Worm (Caenorhabditis elegans) whole organism, young adult: ENCODE results near the gene cyp-14A4.

ENCODE experiments used
- B0336.3 ChIP-seq: fragments of 200-800 bp; sonication (Bioruptor generic); IDR thresholded peaks from 2 replicates; pipeline ENCODE4 v1.3.6; 2022; ENCODE audit warnings: missing genetic modification characterization, missing compliant biosample characterization
- D2030.7 ChIP-seq: fragments of 200-800 bp; sonication (Bioruptor generic); IDR thresholded peaks from 2 replicates; pipeline ENCODE4 v1.3.6; 2022; ENCODE audit warnings: missing genetic modification reagents, missing genetic modification characterization, missing compliant biosample characterization
- F10E7.11 ChIP-seq: sonication (generic microtip); optimal IDR thresholded peaks from 2 replicates; lab custom pipeline; 2017; ENCODE audit warnings: mild to moderate bottlenecking, missing genetic modification characterization, moderate library complexity, missing compliant biosample characterization
- F39B2.1 ChIP-seq: fragments of 200-800 bp; sonication (Bioruptor generic); IDR thresholded peaks from 2 replicates; pipeline ENCODE4 v1.3.6; 2022; ENCODE audit warnings: missing genetic modification reagents, missing genetic modification characterization, missing compliant biosample characterization
- F49E8.2 ChIP-seq: sonication (generic microtip); optimal IDR thresholded peaks from 3 replicates; lab custom pipeline; 2017; ENCODE audit warnings: missing genetic modification characterization, mild to moderate bottlenecking, missing compliant biosample characterization, antibody characterized with exemption, moderate library complexity; ENCODE audit not compliant: insufficient read depth
- F52B5.7 ChIP-seq: sonication (generic microtip); optimal IDR thresholded peaks from 2 replicates; lab custom pipeline; 2016; ENCODE audit warnings: mild to moderate bottlenecking, missing genetic modification characterization, missing compliant biosample characterization
- K12H6.12 ChIP-seq: fragments of 200-800 bp; sonication (Bioruptor generic); optimal IDR thresholded peaks from 2 replicates; lab custom pipeline; 2018; ENCODE audit warnings: mild to moderate bottlenecking, missing genetic modification characterization, missing compliant biosample characterization
- T07F8.4 ChIP-seq: sonication (generic microtip); optimal IDR thresholded peaks from 2 replicates; lab custom pipeline; 2016; ENCODE audit warnings: mild to moderate bottlenecking, missing genetic modification characterization, moderate library complexity, missing compliant biosample characterization
- Y53G8AR.9 ChIP-seq: fragments of 200-800 bp; sonication (Bioruptor generic); conservative IDR thresholded peaks from 2 replicates; pipeline ENCODE4 v1.3.6; 2022; ENCODE audit warnings: missing genetic modification reagents, missing genetic modification characterization, missing compliant biosample characterization
- Y56A3A.18 ChIP-seq: fragments of 200-800 bp; sonication (Bioruptor generic); IDR thresholded peaks from 2 replicates; pipeline ENCODE4 v1.3.6; 2022; ENCODE audit warnings: missing genetic modification reagents, missing genetic modification characterization, missing compliant biosample characterization
- Y67H2A.10 ChIP-seq: fragments of 200-800 bp; sonication (Bioruptor generic); conservative IDR thresholded peaks from 2 replicates; pipeline ENCODE4 v1.3.6; 2022; ENCODE audit warnings: missing genetic modification reagents, missing genetic modification characterization, missing compliant biosample characterization
- athp-1 ChIP-seq: sonication (generic microtip); optimal IDR thresholded peaks from 2 replicates; lab custom pipeline; 2017; ENCODE audit warnings: mild to moderate bottlenecking, missing genetic modification characterization, missing compliant biosample characterization
- bed-1 ChIP-seq: fragments of 200-800 bp; sonication (Bioruptor generic); IDR thresholded peaks from 2 replicates; pipeline ENCODE4 v1.3.6; 2022; ENCODE audit warnings: missing genetic modification reagents, missing genetic modification characterization, missing compliant biosample characterization
- ccch-3 ChIP-seq: fragments of 200-800 bp; sonication (Bioruptor generic); optimal IDR thresholded peaks from 2 replicates; lab custom pipeline; 2018; ENCODE audit warnings: mild to moderate bottlenecking, missing genetic modification characterization, missing compliant biosample characterization
- cebp-1 ChIP-seq, 2 experiments: fragments of 200-800 bp in 1 of 2; sonication (Bioruptor generic) in 1 of 2; sonication (generic microtip) in 1 of 2; IDR thresholded peaks in 1 of 2; optimal IDR thresholded peaks in 1 of 2; 2 replicates each; pipeline versions ENCODE4 v1.3.6 to Lab custom; 2017 to 2022; ENCODE audit warnings: missing compliant biosample characterization in 2 of 2, missing genetic modification characterization in 2 of 2, mild to moderate bottlenecking in 1 of 2, missing genetic modification reagents in 1 of 2, moderate library complexity in 1 of 2
- ceh-27 ChIP-seq: fragments of 200-800 bp; sonication (Bioruptor generic); optimal IDR thresholded peaks from 2 replicates; lab custom pipeline; 2018; ENCODE audit warnings: mild to moderate bottlenecking, missing genetic modification characterization, moderate library complexity, missing compliant biosample characterization
- ceh-79 ChIP-seq: sonication (generic microtip); optimal IDR thresholded peaks from 2 replicates; lab custom pipeline; 2017; ENCODE audit warnings: mild to moderate bottlenecking, missing genetic modification characterization, missing compliant biosample characterization
- ceh-91 ChIP-seq: fragments of 200-800 bp; sonication (Bioruptor generic); IDR thresholded peaks from 2 replicates; pipeline ENCODE4 v1.3.6; 2022; ENCODE audit warnings: missing genetic modification reagents, missing genetic modification characterization, missing compliant biosample characterization
- chd-7 ChIP-seq: sonication (generic microtip); optimal IDR thresholded peaks from 2 replicates; lab custom pipeline; 2016; ENCODE audit warnings: mild to moderate bottlenecking, missing genetic modification characterization, moderate library complexity, missing compliant biosample characterization
- dpff-1 ChIP-seq: sonication (generic microtip); optimal IDR thresholded peaks from 2 replicates; lab custom pipeline; 2017; ENCODE audit warnings: mild to moderate bottlenecking, missing genetic modification characterization, missing compliant biosample characterization
- dpl-1 ChIP-seq: fragments of 150-350 bp; optimal IDR thresholded peaks from 2 replicates; lab custom pipeline; 2014; ENCODE audit warnings: missing biosample characterization, missing genetic modification reagents, missing genetic modification characterization
- ets-4 ChIP-seq: fragments of 200-800 bp; sonication (Bioruptor generic); optimal IDR thresholded peaks from 2 replicates; lab custom pipeline; 2018; ENCODE audit warnings: mild to moderate bottlenecking, missing genetic modification characterization, missing compliant biosample characterization
- hmg-1.2 ChIP-seq: fragments of 200-800 bp; sonication (Bioruptor generic); IDR thresholded peaks from 2 replicates; pipeline ENCODE4 v1.3.6; 2022; ENCODE audit warnings: missing genetic modification reagents, missing genetic modification characterization, missing compliant biosample characterization
- hsf-1 ChIP-seq: fragments of 200-800 bp; sonication (Bioruptor generic); IDR thresholded peaks from 2 replicates; pipeline ENCODE4 v1.3.6; 2022; ENCODE audit warnings: missing genetic modification reagents, missing genetic modification characterization, missing compliant biosample characterization
- let-526 ChIP-seq: fragments of 200-800 bp; sonication (Bioruptor generic); IDR thresholded peaks from 2 replicates; pipeline ENCODE4 v1.3.6; 2022; ENCODE audit warnings: missing genetic modification reagents, missing genetic modification characterization, missing compliant biosample characterization
- let-607 ChIP-seq, 2 experiments: fragments of 200-800 bp in 1 of 2; sonication (Bioruptor generic) in 1 of 2; sonication (generic microtip) in 1 of 2; optimal IDR thresholded peaks; 2 replicates each; lab custom pipeline; 2016 to 2018; ENCODE audit warnings: mild to moderate bottlenecking in 2 of 2, missing compliant biosample characterization in 2 of 2, missing genetic modification characterization in 2 of 2, moderate library complexity in 2 of 2, missing genotype in 1 of 2
- lin-40 ChIP-seq: sonication (generic microtip); optimal IDR thresholded peaks from 2 replicates; lab custom pipeline; 2016; ENCODE audit warnings: missing genetic modification characterization, mild to moderate bottlenecking, missing compliant biosample characterization, missing genotype, missing genetic modification reagents
- mel-28 ChIP-seq: sonication (generic microtip); optimal IDR thresholded peaks from 2 replicates; lab custom pipeline; 2016; ENCODE audit warnings: borderline replicate concordance, mild to moderate bottlenecking, missing genetic modification characterization, missing compliant biosample characterization
- nfya-1 ChIP-seq: sonication (generic microtip); optimal IDR thresholded peaks from 2 replicates; lab custom pipeline; 2017; ENCODE audit warnings: antibody characterized with exemption, missing compliant biosample characterization, missing genetic modification characterization, borderline replicate concordance; ENCODE audit not compliant: insufficient read depth
- nfyb-1 ChIP-seq: fragments of 200-800 bp; sonication (Bioruptor generic); IDR thresholded peaks from 2 replicates; pipeline ENCODE4 v1.3.6; 2022; ENCODE audit warnings: missing genetic modification reagents, missing genetic modification characterization, missing compliant biosample characterization
- nhr-80 ChIP-seq: sonication (generic microtip); optimal IDR thresholded peaks from 2 replicates; lab custom pipeline; 2016; ENCODE audit warnings: missing genetic modification characterization, missing compliant biosample characterization
- pbrm-1 ChIP-seq: fragments of 200-800 bp; sonication (Bioruptor generic); IDR thresholded peaks from 2 replicates; pipeline ENCODE4 v1.3.6; 2022; ENCODE audit warnings: missing genetic modification reagents, missing genetic modification characterization, missing compliant biosample characterization
- rec-8 ChIP-seq, 2 experiments: sonication (generic microtip); optimal IDR thresholded peaks; 2 replicates each; lab custom pipeline; 2016; ENCODE audit warnings: mild to moderate bottlenecking in 2 of 2, missing genetic modification characterization in 2 of 2, missing genetic modification reagents in 2 of 2, missing genotype in 2 of 2, missing biosample characterization in 1 of 2, missing compliant biosample characterization in 1 of 2, moderate library complexity in 1 of 2
- repo-1 ChIP-seq: sonication (generic microtip); optimal IDR thresholded peaks from 2 replicates; lab custom pipeline; 2017; ENCODE audit warnings: mild to moderate bottlenecking, missing genetic modification characterization, missing compliant biosample characterization
- snpc-1.1 ChIP-seq: sonication (generic microtip); optimal IDR thresholded peaks from 2 replicates; lab custom pipeline; 2017; ENCODE audit warnings: missing genetic modification characterization, mild to moderate bottlenecking, missing compliant biosample characterization, antibody characterized with exemption, moderate library complexity, missing genotype, missing genetic modification reagents; ENCODE audit not compliant: insufficient read depth
- snpc-1.3 ChIP-seq: sonication (generic microtip); optimal IDR thresholded peaks from 2 replicates; lab custom pipeline; 2017; ENCODE audit warnings: missing genetic modification characterization, mild to moderate bottlenecking, missing compliant biosample characterization, antibody characterized with exemption, moderate library complexity, missing genotype, missing genetic modification reagents; ENCODE audit not compliant: insufficient read depth
- tbp1 ChIP-seq: fragments of 200-800 bp; sonication (Bioruptor generic); optimal IDR thresholded peaks from 2 replicates; lab custom pipeline; 2018; ENCODE audit warnings: mild to moderate bottlenecking, missing genetic modification characterization, missing compliant biosample characterization
- unc-62 ChIP-seq: fragments of 150-350 bp; optimal IDR thresholded peaks from 2 replicates; lab custom pipeline; 2014; ENCODE audit warnings: missing biosample characterization, missing genetic modification reagents, missing genetic modification characterization
- xnd-1 ChIP-seq: sonication (generic microtip); optimal IDR thresholded peaks from 2 replicates; lab custom pipeline; 2016; ENCODE audit warnings: missing genotype, missing genetic modification reagents, missing genetic modification characterization, missing compliant biosample characterization
- ztf-22 ChIP-seq: fragments of 200-800 bp; sonication (Bioruptor generic); optimal IDR thresholded peaks from 2 replicates; lab custom pipeline; 2018; ENCODE audit warnings: mild to moderate bottlenecking, missing genetic modification characterization, moderate library complexity, missing compliant biosample characterization

Gene cyp-14A4

DNA sequence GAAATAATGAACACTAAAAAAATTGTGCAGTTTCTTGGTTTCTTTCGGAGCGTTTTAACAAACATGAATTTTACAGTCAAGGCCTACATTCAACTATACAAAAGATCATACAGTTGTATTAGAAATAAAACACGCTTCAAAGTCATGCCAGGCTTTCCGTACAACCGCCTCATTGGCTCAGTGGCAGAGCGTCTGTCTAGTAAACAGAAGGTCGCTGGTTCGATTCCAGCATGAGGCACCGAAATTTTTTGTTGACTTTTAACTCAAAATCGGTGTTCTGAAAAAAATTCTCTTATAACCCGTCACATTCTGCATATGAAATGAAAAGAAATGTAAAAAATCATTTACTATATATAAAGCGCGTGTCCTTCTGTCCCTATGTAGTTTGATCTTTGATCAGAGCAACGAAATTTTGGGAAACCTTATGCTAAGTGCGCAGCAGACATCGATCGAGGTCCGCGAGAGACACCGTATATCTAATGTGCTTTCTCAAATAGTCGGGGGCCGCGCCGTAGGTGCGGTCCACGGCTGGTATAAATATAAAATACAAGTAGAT, 22.9 kb downstream of the cyp-14A4 start (continued):
- TF ChIP-seq snpc-1.3 (tag; lab: Kevin White, UChicago) (peak; percentile 27), D2030.7 (0 out of 2 replicates have a peak, but pooled peaks have one; percentile 16)

DNA sequence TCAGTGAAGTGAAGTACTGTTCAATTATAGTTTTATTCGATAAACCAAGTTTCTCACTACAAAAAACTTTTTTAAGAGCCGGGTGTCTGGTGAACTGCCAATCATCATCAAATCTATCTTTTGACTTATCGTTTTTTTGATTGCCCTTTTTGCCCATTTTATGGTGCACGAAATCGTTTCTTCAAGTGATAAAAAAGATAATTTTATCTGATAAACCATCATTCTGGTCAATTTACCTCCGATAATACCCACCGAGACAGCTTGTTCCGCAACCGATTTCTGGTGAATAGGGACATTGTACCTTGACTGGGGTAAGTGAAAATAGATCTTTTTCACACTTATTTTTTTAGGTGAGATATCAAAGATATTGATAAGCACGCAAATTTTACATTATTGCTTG, 26.4 kb downstream of the cyp-14A4 start, which contains the start of gene K08H2.10:
Gene K08H2.10 (plus strand): TSS at position 230 of the 400 bp plus-strand sequence.
- TF ChIP-seq nhr-80 (tag; lab: Kevin White, UChicago) (peak; percentile 93), ets-4 (peak; percentile 68), rec-8 (tag; optimal IDR thresholded peaks at IDR 0.05; lab: Kevin White, UChicago) (no peak), F10E7.11 (tag; lab: Kevin White, UChicago) (no peak), tbp1 (GFP tag; lab: Kevin White, UChicago) (peak; percentile 33), chd-7 (tag; lab: Kevin White, UChicago) (no peak), ztf-22 (peak; percentile 2), unc-62 (GFP tag; lab: Kevin White, UChicago) (peak; percentile 21), let-607 (tag; optimal IDR thresholded peaks at IDR 0.05; lab: Kevin White, UChicago) (peak in 1 of 2 experiments; percentile 30)

DNA sequence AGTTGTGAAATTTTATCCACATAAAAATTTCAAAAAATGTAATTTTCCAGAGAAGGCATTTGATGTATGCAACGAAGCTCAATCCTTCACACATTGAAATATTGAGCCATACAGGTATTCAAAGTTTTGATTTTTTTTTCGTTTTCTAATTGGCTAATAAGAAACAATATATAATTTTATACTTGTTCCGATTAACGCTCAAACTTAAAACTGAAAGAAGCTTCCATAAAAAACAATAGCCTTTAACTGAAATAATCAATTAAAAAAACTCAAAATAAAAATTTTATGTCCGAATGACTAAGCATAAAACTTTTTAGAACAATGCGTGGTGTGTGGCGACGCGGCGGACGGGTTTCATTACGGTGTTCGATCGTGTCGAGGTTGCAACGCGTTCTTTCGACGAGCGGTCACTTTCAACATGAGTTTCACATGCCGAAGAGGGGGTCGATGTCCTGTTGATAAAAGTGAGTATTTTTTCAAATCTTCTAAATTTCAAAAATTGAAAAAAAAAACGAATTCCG, 32.0 kb downstream of the cyp-14A4 start, which contains the start of gene nhr-32:
Gene nhr-32 (plus strand): TSS at position 51 of the 521 bp plus-strand sequence.
- no peak for TF ChIP-seq dpl-1 (GFP tag; lab: Kevin White, UChicago)
- no peak for TF ChIP-seq dpff-1 (tag; lab: Kevin White, UChicago)
- no peak for TF ChIP-seq repo-1
- TF ChIP-seq nfyb-1 (GFP tag; lab: Robert Waterston, UW): no peak
- no peak for TF ChIP-seq Y56A3A.18 (GFP tag; lab: Robert Waterston, UW)
- no peak for TF ChIP-seq Y53G8AR.9 (GFP tag; lab: Robert Waterston, UW)
- TF ChIP-seq mel-28 (tag; lab: Kevin White, UChicago): no peak
- TF ChIP-seq ceh-91: no peak
- TF ChIP-seq F49E8.2: no peak
- TF ChIP-seq F52B5.7: no peak
- TF ChIP-seq nfya-1 (tag; lab: Kevin White, UChicago): no peak
- no peak for TF ChIP-seq hsf-1 (GFP tag; lab: Robert Waterston, UW)
- TF ChIP-seq let-526 (GFP tag; lab: Robert Waterston, UW): no peak
- TF ChIP-seq ccch-3 (GFP tag; lab: Kevin White, UChicago): no peak
- TF ChIP-seq ceh-27: no peak
- TF ChIP-seq bed-1 (GFP tag; lab: Robert Waterston, UW): no peak

DNA sequence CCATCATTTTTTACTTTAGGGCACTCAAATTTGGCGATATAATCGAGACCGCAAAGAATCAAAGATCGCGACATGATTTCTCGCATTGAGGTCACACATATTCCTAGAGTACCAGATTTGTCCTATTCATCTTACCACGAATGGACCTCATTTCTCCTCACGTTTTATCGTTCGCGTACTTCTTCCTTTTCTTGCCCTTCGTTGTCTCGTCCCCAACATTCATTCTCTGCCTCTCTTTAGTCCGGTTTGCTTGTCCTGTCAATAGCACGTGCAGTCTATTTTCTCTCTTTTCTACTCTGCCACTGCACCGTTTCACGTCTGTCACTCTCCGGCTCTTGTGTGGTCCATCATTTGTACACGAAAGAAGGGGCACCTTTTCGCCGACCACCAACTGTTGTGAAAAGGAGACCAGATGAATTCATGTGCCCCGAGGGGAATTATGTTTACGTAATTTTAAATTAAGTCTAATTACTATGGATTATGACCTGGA, 32.6 kb downstream of the cyp-14A4 start:
- 0 out of 2 replicates have a peak, but pooled peaks have one; percentile 24 for TF ChIP-seq B0336.3 (GFP tag; lab: Robert Waterston, UW)
- TF ChIP-seq ceh-79 (tag; lab: Kevin White, UChicago): no peak
- TF ChIP-seq T07F8.4 (tag; lab: Kevin White, UChicago): no peak
- TF ChIP-seq xnd-1 (tag; lab: Kevin White, UChicago): no peak
- no peak for TF ChIP-seq athp-1
- TF ChIP-seq Y56A3A.18 (GFP tag; lab: Robert Waterston, UW): no peak
- no peak for TF ChIP-seq cebp-1 (GFP tag; IDR thresholded peaks at IDR 0.05; lab: Robert Waterston, UW)
- TF ChIP-seq cebp-1 (tag; optimal IDR thresholded peaks at IDR 0.05; lab: Kevin White, UChicago): peak; percentile 60
- TF ChIP-seq snpc-1.1 (tag; lab: Kevin White, UChicago): no peak
- TF ChIP-seq Y67H2A.10 (GFP tag; lab: Robert Waterston, UW): no peak
- TF ChIP-seq K12H6.12 (tag; lab: Kevin White, UChicago): peak; percentile 61
- TF ChIP-seq hmg-1.2 (GFP tag; lab: Robert Waterston, UW): peak; percentile 71; the same call in 1 of the 2 replicates
- peak; percentile 25 for TF ChIP-seq tbp1 (GFP tag; lab: Kevin White, UChicago)
- TF ChIP-seq F39B2.1 (GFP tag; lab: Robert Waterston, UW): no peak
- TF ChIP-seq lin-40 (tag; lab: Kevin White, UChicago): peak; percentile 48
- TF ChIP-seq F49E8.2: no peak
- peak; percentile 74 for TF ChIP-seq ceh-27
- peak; percentile 74 for TF ChIP-seq nhr-80 (tag; lab: Kevin White, UChicago)
- TF ChIP-seq pbrm-1: no peak
